Fruit fly (Drosophila melanogaster): ENCODE results near the gene CG17380.
A peak's percentile ranks its signal among the peaks of the same experiment; 100 is the strongest.

Gene CG17380

dm6 chr3R:23356920-23357386, 46.6 kb downstream of the CG17380 start (continued):
- peak; percentile 40; the same call in 1 of the 2 replicates for TF ChIP-seq bowl (GFP tag; IDR thresholded peaks at IDR 0.05)
- TF ChIP-seq nom (GFP tag; optimal IDR thresholded peaks at IDR 0.05), result peak; percentile 30
- TF ChIP-seq z (GFP tag; IDR thresholded peaks at IDR 0.05), result no peak
- TF ChIP-seq cas (GFP tag; IDR thresholded peaks at IDR 0.05), result peak; percentile 46; the same call in 1 of the 2 replicates
- TF ChIP-seq sqz (GFP tag; optimal IDR thresholded peaks at IDR 0.05), result peak; percentile 38
- TF ChIP-seq CG11560 (tag; IDR thresholded peaks at IDR 0.05), result no peak
- no peak for TF ChIP-seq CG13894 (tag; optimal IDR thresholded peaks at IDR 0.05)
- TF ChIP-seq CG2116 (GFP tag; optimal IDR thresholded peaks at IDR 0.05), result peak; percentile 45
- TF ChIP-seq CG12155 (GFP tag; optimal IDR thresholded peaks at IDR 0.05), result peak; percentile 83
- TF ChIP-seq CG11696 (GFP tag; IDR thresholded peaks at IDR 0.05), result peak; percentile 49
- peak; percentile 74 for TF ChIP-seq CG14441 (GFP tag; IDR thresholded peaks at IDR 0.05)
- peak; percentile 79 for TF ChIP-seq Atf6 (GFP tag; IDR thresholded peaks at IDR 0.05)
- TF ChIP-seq CG1602 (GFP tag; optimal IDR thresholded peaks at IDR 0.05), result peak; percentile 78
- no peak for TF ChIP-seq yki (optimal IDR thresholded peaks at IDR 0.05)
- no peak for TF ChIP-seq repo (GFP tag; optimal IDR thresholded peaks at IDR 0.05)
- TF ChIP-seq pb (GFP tag; optimal IDR thresholded peaks at IDR 0.05), result no peak
- no peak for TF ChIP-seq CG42726 (GFP tag; IDR thresholded peaks at IDR 0.05; ENCODE audit: partially characterized antibody)
- TF ChIP-seq CG15479 (GFP tag; optimal IDR thresholded peaks at IDR 0.05), result no peak
- TF ChIP-seq CG18011 (GFP tag; optimal IDR thresholded peaks at IDR 0.05), result peak; percentile 36
- peak; percentile 58; the same call in 1 of the 2 replicates for TF ChIP-seq CG43689 (GFP tag; IDR thresholded peaks at IDR 0.05)
- TF ChIP-seq CG1832 (GFP tag; optimal IDR thresholded peaks at IDR 0.05), result no peak
- no peak for TF ChIP-seq p53 (GFP tag; optimal IDR thresholded peaks at IDR 0.05)
- no peak for TF ChIP-seq NC2α (GFP tag; optimal IDR thresholded peaks at IDR 0.05)
- TF ChIP-seq CG30403 (GFP tag; optimal IDR thresholded peaks at IDR 0.05), result peak; percentile 72
- no peak for TF ChIP-seq zfh2 (GFP tag; optimal IDR thresholded peaks at IDR 0.05)
- TF ChIP-seq tll (GFP tag; optimal IDR thresholded peaks at IDR 0.05), result no peak
- TF ChIP-seq CG9609 (GFP tag; optimal IDR thresholded peaks at IDR 0.05), result no peak
- TF ChIP-seq CG12071 (GFP tag; optimal IDR thresholded peaks at IDR 0.05), result no peak
- peak; percentile 75; the same call in 1 of the 2 replicates for TF ChIP-seq CG11247 (GFP tag; IDR thresholded peaks at IDR 0.05)
- no peak for TF ChIP-seq Hr39 (optimal IDR thresholded peaks at IDR 0.05)
- TF ChIP-seq Adf1 (GFP tag; IDR thresholded peaks at IDR 0.05), result peak; percentile 26
- no peak for TF ChIP-seq Rx (GFP tag; IDR thresholded peaks at IDR 0.05)
- no peak for TF ChIP-seq pfk (GFP tag; optimal IDR thresholded peaks at IDR 0.05)
- no peak for TF ChIP-seq pros (GFP tag; optimal IDR thresholded peaks at IDR 0.05)
- TF ChIP-seq abd-A (tag; optimal IDR thresholded peaks at IDR 0.05), result no peak
- TF ChIP-seq CG1529 (GFP tag; optimal IDR thresholded peaks at IDR 0.05), result peak; percentile 66
- TF ChIP-seq ato (GFP tag; IDR thresholded peaks at IDR 0.05; ENCODE audit: partially characterized antibody), result no peak
- TF ChIP-seq CG31388 (GFP tag; optimal IDR thresholded peaks at IDR 0.05), result no peak
- TF ChIP-seq salm (tag; optimal IDR thresholded peaks at IDR 0.05), result peak; percentile 76
- TF ChIP-seq CG17612 (GFP tag; IDR thresholded peaks at IDR 0.05), result no peak
- TF ChIP-seq dimm (GFP tag; IDR thresholded peaks at IDR 0.05), result no peak
- TF ChIP-seq Hsf (GFP tag; optimal IDR thresholded peaks at IDR 0.05), result peak; percentile 38
- peak; percentile 58 for TF ChIP-seq CG9215 (GFP tag; IDR thresholded peaks at IDR 0.05)
- peak; percentile 27 for TF ChIP-seq CG6765 (GFP tag; optimal IDR thresholded peaks at IDR 0.05)
- peak; percentile 85 for TF ChIP-seq slbo (GFP tag; IDR thresholded peaks at IDR 0.05)
- no peak for TF ChIP-seq aop (GFP tag; IDR thresholded peaks at IDR 0.05)
- TF ChIP-seq CG7271 (tag; optimal IDR thresholded peaks at IDR 0.05), result peak; percentile 55
- TF ChIP-seq CG4707 (GFP tag; optimal IDR thresholded peaks at IDR 0.05), result peak; percentile 62
- no peak for TF ChIP-seq shn (GFP tag; optimal IDR thresholded peaks at IDR 0.05)
- no peak for TF ChIP-seq Scr (GFP tag; IDR thresholded peaks at IDR 0.05; ENCODE audit: partially characterized antibody)
- TF ChIP-seq lilli (GFP tag; optimal IDR thresholded peaks at IDR 0.05), result peak; percentile 56
- peak; percentile 88 for TF ChIP-seq CG17829 (tag; optimal IDR thresholded peaks at IDR 0.05)

Measured in whole organism, embryonic.